Fruit fly (Drosophila melanogaster) whole organism, pupa: ENCODE data around the gene MBD-like.

ENCODE experiments used
- CG12605 ChIP-seq: fragments of 200-800 bp; sonication (Bioruptor generic); IDR thresholded peaks from 2 replicates; pipeline ENCODE4 v1.3.6; 2022; ENCODE audit warnings: missing biosample characterization, missing genetic modification characterization
- CG13204 ChIP-seq: fragments of 200-800 bp; sonication (Bioruptor generic); optimal IDR thresholded peaks from 2 replicates; lab custom pipeline; 2018; ENCODE audit warnings: missing biosample characterization, mild to moderate bottlenecking, missing genetic modification characterization, moderate library complexity
- CG14655 ChIP-seq: fragments of 200-800 bp; sonication (Bioruptor generic); optimal IDR thresholded peaks from 3 replicates; lab custom pipeline; 2017; ENCODE audit warnings: mild to moderate bottlenecking, missing biosample characterization, missing genetic modification reagents, missing genetic modification characterization
- CG15710 ChIP-seq: fragments of 200-800 bp; sonication (Bioruptor generic); optimal IDR thresholded peaks from 2 replicates; lab custom pipeline; 2018; ENCODE audit warnings: missing biosample characterization, mild to moderate bottlenecking, missing genetic modification characterization, moderate library complexity
- CG32121 ChIP-seq: fragments of 200-800 bp; sonication (Bioruptor generic); IDR thresholded peaks from 2 replicates; pipeline ENCODE4 v1.3.6; 2022; ENCODE audit warnings: missing biosample characterization, missing genetic modification characterization
- Pif1A ChIP-seq: fragments of 200-800 bp; sonication (Bioruptor generic); optimal IDR thresholded peaks from 3 replicates; lab custom pipeline; 2016; ENCODE audit warnings: missing biosample characterization, missing genetic modification characterization
- gl ChIP-seq: fragments of 200-800 bp; sonication (Bioruptor generic); optimal IDR thresholded peaks from 2 replicates; lab custom pipeline; 2018; ENCODE audit warnings: missing biosample characterization, mild to moderate bottlenecking, missing genetic modification characterization
- rn ChIP-seq: fragments of 200-800 bp; sonication (Bioruptor generic); IDR thresholded peaks from 2 replicates; pipeline ENCODE4 v1.3.6; 2022; ENCODE audit warnings: missing biosample characterization, missing genetic modification characterization

dm6 chr3R:9534125-9534496, 25.4 kb upstream of the MBD-like start:
- TF ChIP-seq gl (tag; lab: Kevin White, UChicago) (peak; percentile 45), CG14655 (GFP tag; lab: Kevin White, UChicago) (peak; percentile 93), rn (GFP tag; lab: Robert Waterston, UW) (peak; percentile 82), CG32121 (GFP tag; lab: Robert Waterston, UW) (peak; percentile 91), Pif1A (GFP tag; lab: Kevin White, UChicago) (peak; percentile 87), CG15710 (tag; lab: Kevin White, UChicago) (peak; percentile 85), CG12605 (peak; percentile 83), CG13204 (GFP tag; lab: Kevin White, UChicago) (peak; percentile 22)
